Fruit fly (Drosophila melanogaster) whole organism, embryonic: ENCODE data around the gene CG33191.

Source experiments
- Blimp-1 ChIP-seq: fragments of 200-800 bp; sonication (Bioruptor generic); optimal IDR thresholded peaks from 3 replicates; lab custom pipeline; 2018; ENCODE audit warnings: missing biosample characterization, missing genetic modification characterization, mild to moderate bottlenecking, moderate library complexity, missing genetic modification reagents
- CG10147 ChIP-seq: fragments of 200-800 bp; sonication (Bioruptor generic); optimal IDR thresholded peaks from 2 replicates; lab custom pipeline; 2019; ENCODE audit warnings: missing biosample characterization, mild to moderate bottlenecking, missing genetic modification characterization, moderate library complexity
- CG10274 ChIP-seq: fragments of 200-800 bp; sonication (Bioruptor generic); optimal IDR thresholded peaks from 3 replicates; lab custom pipeline; 2017; ENCODE audit warnings: missing biosample characterization, mild to moderate bottlenecking, missing genetic modification characterization
- CG10654 ChIP-seq: fragments of 200-800 bp; sonication (Bioruptor generic); optimal IDR thresholded peaks from 2 replicates; lab custom pipeline; 2016; ENCODE audit warnings: missing biosample characterization, missing genetic modification characterization
- CG11398 ChIP-seq: fragments of 200-800 bp; sonication (Bioruptor generic); optimal IDR thresholded peaks from 2 replicates; lab custom pipeline; 2016; ENCODE audit warnings: missing biosample characterization, missing genetic modification characterization
- CG12299 ChIP-seq: fragments of 200-800 bp; sonication (Bioruptor generic); optimal IDR thresholded peaks from 2 replicates; lab custom pipeline; 2018; ENCODE audit warnings: missing biosample characterization, mild to moderate bottlenecking, missing genetic modification characterization
- CG13894 ChIP-seq: fragments of 200-800 bp; sonication (Bioruptor generic); optimal IDR thresholded peaks from 3 replicates; lab custom pipeline; 2018; ENCODE audit warnings: missing biosample characterization, mild to moderate bottlenecking, missing genetic modification characterization, moderate library complexity
- CG14014 ChIP-seq: fragments of 200-800 bp; sonication (Bioruptor generic); IDR thresholded peaks from 2 replicates; pipeline ENCODE4 v1.3.6; 2022; ENCODE audit warnings: missing biosample characterization, missing genetic modification characterization
- CG14667 ChIP-seq: fragments of 200-800 bp; sonication (Bioruptor generic); IDR thresholded peaks from 2 replicates; pipeline ENCODE4 v1.3.6; 2022; ENCODE audit warnings: missing biosample characterization, missing genetic modification characterization
- CG15011 ChIP-seq: fragments of 200-800 bp; sonication (Bioruptor generic); optimal IDR thresholded peaks from 3 replicates; lab custom pipeline; 2018; ENCODE audit warnings: missing biosample characterization, mild to moderate bottlenecking, missing genetic modification characterization
- CG15269 ChIP-seq: fragments of 200-800 bp; sonication (Bioruptor generic); optimal IDR thresholded peaks from 2 replicates; lab custom pipeline; 2018; ENCODE audit warnings: missing biosample characterization, mild to moderate bottlenecking, missing genetic modification characterization, moderate library complexity
- CG1602 ChIP-seq: fragments of 200-800 bp; sonication (Bioruptor generic); optimal IDR thresholded peaks from 3 replicates; lab custom pipeline; 2016; ENCODE audit warnings: missing biosample characterization, missing genetic modification characterization
- CG1647 ChIP-seq: fragments of 200-800 bp; sonication (Bioruptor generic); optimal IDR thresholded peaks from 3 replicates; lab custom pipeline; 2016; ENCODE audit warnings: missing biosample characterization, missing genetic modification characterization
- CG17361 ChIP-seq: fragments of 200-800 bp; sonication (Bioruptor generic); IDR thresholded peaks from 3 replicates; pipeline ENCODE4 v1.3.6; 2022; ENCODE audit warnings: missing biosample characterization, missing genetic modification characterization
- CG17612 ChIP-seq: fragments of 200-800 bp; sonication (Bioruptor generic); IDR thresholded peaks from 2 replicates; pipeline ENCODE4 v1.3.6; 2022; ENCODE audit warnings: missing biosample characterization, missing genetic modification characterization
- CG18599 ChIP-seq: fragments of 200-800 bp; sonication (Bioruptor generic); optimal IDR thresholded peaks from 3 replicates; lab custom pipeline; 2017; ENCODE audit warnings: missing biosample characterization, missing genetic modification characterization, mild to moderate bottlenecking, moderate library complexity, missing genetic modification reagents
- CG18764 ChIP-seq: fragments of 200-800 bp; sonication (Bioruptor generic); optimal IDR thresholded peaks from 3 replicates; lab custom pipeline; 2016; ENCODE audit warnings: missing biosample characterization, missing genetic modification characterization
- CG2116 ChIP-seq: fragments of 200-800 bp; sonication (Bioruptor generic); optimal IDR thresholded peaks from 3 replicates; lab custom pipeline; 2018; ENCODE audit warnings: missing biosample characterization, mild to moderate bottlenecking, missing genetic modification characterization
- CG2712 ChIP-seq: fragments of 200-800 bp; optimal IDR thresholded peaks from 3 replicates; lab custom pipeline; 2019; ENCODE audit warnings: missing biosample characterization, mild to moderate bottlenecking, missing genetic modification characterization, moderate library complexity
- CG31441 ChIP-seq: fragments of 200-800 bp; sonication (Bioruptor generic); IDR thresholded peaks from 2 replicates; pipeline ENCODE4 v1.3.6; 2022; ENCODE audit warnings: missing biosample characterization, missing genetic modification characterization
- CG32767 ChIP-seq: fragments of 200-800 bp; sonication (Bioruptor generic); IDR thresholded peaks from 2 replicates; pipeline ENCODE4 v1.3.6; 2022; ENCODE audit warnings: missing biosample characterization, missing genetic modification characterization
- CG3726 ChIP-seq: fragments of 200-800 bp; sonication (Bioruptor generic); IDR thresholded peaks from 3 replicates; pipeline ENCODE4, ENCODE4 v1.3.6; 2022; ENCODE audit warnings: missing biosample characterization, missing genetic modification characterization
- CG3838 ChIP-seq: fragments of 200-800 bp; sonication (Bioruptor generic); optimal IDR thresholded peaks from 3 replicates; lab custom pipeline; 2016; ENCODE audit warnings: missing biosample characterization, missing genetic modification characterization
- CG4282 ChIP-seq: fragments of 200-800 bp; sonication (Bioruptor generic); optimal IDR thresholded peaks from 2 replicates; lab custom pipeline; 2016; ENCODE audit warnings: missing biosample characterization, missing genetic modification characterization
- CG4424 ChIP-seq: fragments of 200-800 bp; sonication (Bioruptor generic); optimal IDR thresholded peaks from 3 replicates; lab custom pipeline; 2016; ENCODE audit warnings: missing biosample characterization, missing genetic modification characterization
- CG4854 ChIP-seq: fragments of 200-800 bp; sonication (Bioruptor generic); optimal IDR thresholded peaks from 2 replicates; lab custom pipeline; 2016; ENCODE audit warnings: missing biosample characterization, missing genetic modification characterization, inconsistent platforms
- CkIIα-i1 ChIP-seq: fragments of 200-800 bp; sonication (Bioruptor generic); IDR thresholded peaks from 2 replicates; pipeline ENCODE4 v1.3.6; 2022; ENCODE audit warnings: missing biosample characterization, missing genetic modification characterization
- D19B ChIP-seq: fragments of 200-800 bp; sonication (Bioruptor generic); optimal IDR thresholded peaks from 2 replicates; lab custom pipeline; 2017; ENCODE audit warnings: missing biosample characterization, mild to moderate bottlenecking, missing genetic modification characterization
- ERR ChIP-seq: fragments of 200-800 bp; sonication (Bioruptor generic); optimal IDR thresholded peaks from 2 replicates; lab custom pipeline; 2016; ENCODE audit warnings: missing biosample characterization, missing genetic modification characterization
- Eip74EF ChIP-seq, 2 experiments: fragments of 200-800 bp in 1 of 2; fragments of >200 bp in 1 of 2; sonication (Bioruptor generic) in 1 of 2; optimal IDR thresholded peaks; 2 replicates each; lab custom pipeline; 2017 to 2019; ENCODE audit warnings: missing biosample characterization in 2 of 2, missing genetic modification characterization in 2 of 2, mild to moderate bottlenecking in 1 of 2, moderate library complexity in 1 of 2
- Elba2 ChIP-seq: fragments of 200-800 bp; sonication (Bioruptor generic); optimal IDR thresholded peaks from 3 replicates; lab custom pipeline; 2016; ENCODE audit warnings: missing biosample characterization, missing genetic modification characterization
- HLH54F ChIP-seq: fragments of 200-800 bp; sonication (Bioruptor generic); optimal IDR thresholded peaks from 3 replicates; lab custom pipeline; 2016; ENCODE audit warnings: missing biosample characterization, missing genetic modification characterization
- HLHmδ ChIP-seq: fragments of 200-800 bp; sonication (Bioruptor generic); optimal IDR thresholded peaks from 2 replicates; lab custom pipeline; 2018; ENCODE audit warnings: missing biosample characterization, mild to moderate bottlenecking, missing genetic modification characterization, moderate library complexity
- Hey ChIP-seq: fragments of 200-800 bp; sonication (Bioruptor generic); optimal IDR thresholded peaks from 3 replicates; lab custom pipeline; 2018; ENCODE audit warnings: missing biosample characterization, mild to moderate bottlenecking, missing genetic modification characterization
- NC2β ChIP-seq: fragments of 200-800 bp; sonication (Bioruptor generic); optimal IDR thresholded peaks from 2 replicates; lab custom pipeline; 2016; ENCODE audit warnings: missing biosample characterization, missing genetic modification characterization
- NfI ChIP-seq: fragments of 200-800 bp; sonication (Bioruptor generic); optimal IDR thresholded peaks from 3 replicates; lab custom pipeline; 2018; ENCODE audit warnings: missing biosample characterization, mild to moderate bottlenecking, missing genetic modification characterization, moderate library complexity
- Ptx1 ChIP-seq: fragments of 200-800 bp; sonication (Bioruptor generic); IDR thresholded peaks from 2 replicates; pipeline ENCODE4 v1.3.6; 2022; ENCODE audit warnings: missing biosample characterization, missing genetic modification characterization
- cg ChIP-seq: fragments of 200-800 bp; sonication (Bioruptor generic); optimal IDR thresholded peaks from 3 replicates; lab custom pipeline; 2019; ENCODE audit warnings: missing biosample characterization, mild to moderate bottlenecking, missing genetic modification characterization, moderate library complexity
- chn ChIP-seq: fragments of 200-800 bp; sonication (Bioruptor generic); optimal IDR thresholded peaks from 2 replicates; lab custom pipeline; 2016; ENCODE audit warnings: missing biosample characterization, missing genetic modification characterization
- crp ChIP-seq, 2 experiments: fragments of 200-800 bp; sonication (Bioruptor generic); optimal IDR thresholded peaks; 2 replicates in 1 of 2; 3 replicates in 1 of 2; lab custom pipeline; 2017; ENCODE audit warnings: missing biosample characterization in 2 of 2, missing genetic modification characterization in 2 of 2, mild to moderate bottlenecking in 1 of 2, moderate library complexity in 1 of 2
- dm ChIP-seq: fragments of 200-800 bp; sonication (Bioruptor generic); optimal IDR thresholded peaks from 3 replicates; lab custom pipeline; 2016; ENCODE audit warnings: missing biosample characterization, missing genetic modification characterization
- fru ChIP-seq: fragments of >200 bp; optimal IDR thresholded peaks from 2 replicates; lab custom pipeline; 2017
- gsb ChIP-seq: fragments of 200-800 bp; sonication (Bioruptor generic); IDR thresholded peaks from 2 replicates; pipeline ENCODE4 v1.3.6; 2022; ENCODE audit warnings: missing biosample characterization, missing genetic modification characterization
- lola ChIP-seq, 3 experiments: fragments of >200 bp in 2 of 3; fragments of 200-800 bp in 1 of 3; sonication (Bioruptor generic) in 1 of 3; optimal IDR thresholded peaks; 2 replicates each; lab custom pipeline; 2017 to 2019; ENCODE audit warnings: missing biosample characterization in 3 of 3, missing genetic modification characterization in 3 of 3, mild to moderate bottlenecking in 1 of 3, moderate library complexity in 1 of 3
- oc ChIP-seq: fragments of 200-800 bp; sonication (Bioruptor generic); optimal IDR thresholded peaks from 2 replicates; lab custom pipeline; 2018; ENCODE audit warnings: missing biosample characterization, mild to moderate bottlenecking, missing genetic modification characterization, moderate library complexity
- otp ChIP-seq: fragments of 200-800 bp; sonication (Bioruptor generic); IDR thresholded peaks from 3 replicates; pipeline ENCODE4, ENCODE4 v1.3.6; 2022; ENCODE audit warnings: missing biosample characterization, missing genetic modification characterization
- phol ChIP-seq: fragments of 200-800 bp; sonication (Bioruptor generic); optimal IDR thresholded peaks from 3 replicates; lab custom pipeline; 2018; ENCODE audit warnings: missing biosample characterization, mild to moderate bottlenecking, missing genetic modification characterization, moderate library complexity
- pzg ChIP-seq: fragments of 200-800 bp; sonication (Bioruptor generic); optimal IDR thresholded peaks from 3 replicates; lab custom pipeline; 2018; ENCODE audit warnings: missing biosample characterization, mild to moderate bottlenecking, missing genetic modification characterization, moderate library complexity
- sens-2 ChIP-seq: fragments of 200-800 bp; sonication (Bioruptor generic); IDR thresholded peaks from 2 replicates; pipeline ENCODE4 v1.3.6; 2022; ENCODE audit warnings: missing biosample characterization, missing genetic modification characterization
- sqz ChIP-seq: fragments of 200-800 bp; sonication (Bioruptor generic); optimal IDR thresholded peaks from 3 replicates; lab custom pipeline; 2018; ENCODE audit warnings: missing biosample characterization, mild to moderate bottlenecking, missing genetic modification characterization
- tgo ChIP-seq: fragments of 200-800 bp; sonication (Bioruptor generic); IDR thresholded peaks from 3 replicates; pipeline ENCODE4 v1.3.6; 2022; ENCODE audit warnings: missing biosample characterization, missing genetic modification characterization

Gene CG33191

DNA sequence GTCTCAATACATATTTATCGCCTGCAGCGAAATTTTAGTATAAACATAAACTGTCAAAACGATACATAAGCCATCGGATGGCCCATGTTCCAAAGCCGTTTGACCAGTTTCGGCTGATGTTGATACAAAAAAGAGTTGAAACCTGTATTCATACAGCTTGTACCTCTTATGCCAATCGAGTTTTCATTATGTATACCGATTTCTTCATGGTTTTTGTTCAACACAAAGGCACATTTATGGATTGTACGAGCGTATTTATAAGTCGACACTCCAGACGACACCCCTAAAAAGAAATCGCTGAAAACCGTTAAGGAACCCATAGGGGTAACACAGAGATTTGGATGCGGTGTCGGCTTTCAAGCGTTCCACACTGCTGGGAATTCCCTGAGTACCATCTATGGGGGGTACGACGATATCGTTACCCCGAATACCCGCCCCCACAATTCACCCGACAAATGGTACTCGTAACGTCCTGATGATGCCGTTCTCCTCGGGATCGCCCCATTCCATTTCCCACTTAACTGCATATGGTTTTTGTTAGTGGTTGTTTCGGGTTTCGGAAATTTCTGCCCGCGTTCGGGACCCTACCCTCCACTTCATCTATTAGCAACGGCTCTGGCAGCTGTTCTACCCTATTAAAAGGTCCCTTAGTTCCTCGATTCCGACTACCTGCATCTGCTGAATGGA lies 28.3 kb upstream of the CG33191 start (continued):
- no peak for TF ChIP-seq Elba2 (GFP tag; lab: Kevin White, UChicago)
- no peak for TF ChIP-seq CG15011 (GFP tag; lab: Kevin White, UChicago)
- TF ChIP-seq otp (GFP tag; lab: Robert Waterston, UW) = no peak
- no peak for TF ChIP-seq CG10654 (GFP tag; lab: Kevin White, UChicago)
- no peak for TF ChIP-seq CG10147
- TF ChIP-seq CG10274 = no peak
- no peak for TF ChIP-seq Ptx1 (GFP tag; lab: Robert Waterston, UW)
- no peak for TF ChIP-seq phol (tag; lab: Kevin White, UChicago)
- TF ChIP-seq CG31441 = no peak
- TF ChIP-seq pzg = no peak
- no peak for TF ChIP-seq sens-2 (GFP tag; lab: Robert Waterston, UW)
- TF ChIP-seq CG11398 (GFP tag; lab: Kevin White, UChicago) = no peak
- no peak for TF ChIP-seq CG4854 (GFP tag; lab: Kevin White, UChicago)
- no peak for TF ChIP-seq CG18764 (GFP tag; lab: Kevin White, UChicago)
- TF ChIP-seq CG2712 = no peak
- peak; percentile 97 for TF ChIP-seq CG13894 (tag; lab: Kevin White, UChicago)
- TF ChIP-seq chn (GFP tag; lab: Kevin White, UChicago) = peak; percentile 54
- no peak for TF ChIP-seq CG3838 (GFP tag; lab: Kevin White, UChicago)
- TF ChIP-seq HLHmδ (GFP tag; lab: Kevin White, UChicago) = no peak
- TF ChIP-seq CG17361 (GFP tag; lab: Robert Waterston, UW) = no peak
- TF ChIP-seq CG12299 = no peak
- peak; percentile 51 for TF ChIP-seq CG15269 (tag; lab: Kevin White, UChicago)
- no peak for TF ChIP-seq dm (GFP tag; lab: Kevin White, UChicago)
- TF ChIP-seq CG4424 (GFP tag; lab: Kevin White, UChicago) = no peak
- TF ChIP-seq Eip74EF (GFP tag; optimal IDR thresholded peaks at IDR 0.05; lab: Kevin White, UChicago) = no peak
- no peak for TF ChIP-seq CG14667 (GFP tag; lab: Robert Waterston, UW)
- TF ChIP-seq CG17612 (GFP tag; lab: Robert Waterston, UW) = no peak
- TF ChIP-seq NfI = no peak
- TF ChIP-seq CG2116 = no peak
- TF ChIP-seq CG14014 (GFP tag; lab: Robert Waterston, UW) = no peak
- TF ChIP-seq tgo = no peak
- no peak for TF ChIP-seq CG18599 (GFP tag; lab: Kevin White, UChicago)
- TF ChIP-seq Blimp-1 (GFP tag; lab: Kevin White, UChicago) = no peak
- no peak for TF ChIP-seq ERR (GFP tag; lab: Kevin White, UChicago)
- TF ChIP-seq sqz (GFP tag; lab: Kevin White, UChicago) = no peak
- peak; percentile 37 for TF ChIP-seq cg
- no peak for TF ChIP-seq CG4282 (GFP tag; lab: Kevin White, UChicago)
- TF ChIP-seq gsb = no peak
- no peak for TF ChIP-seq CG1602 (GFP tag; lab: Kevin White, UChicago)
- no peak for TF ChIP-seq fru
- peak; percentile 24 for TF ChIP-seq D19B (GFP tag; lab: Kevin White, UChicago)
- TF ChIP-seq CG3726 (GFP tag; lab: Robert Waterston, UW) = no peak
- no peak for TF ChIP-seq crp (GFP tag; optimal IDR thresholded peaks at IDR 0.05; lab: Kevin White, UChicago)
- TF ChIP-seq oc (tag; lab: Kevin White, UChicago) = peak; percentile 50
- TF ChIP-seq CkIIα-i1 (GFP tag; lab: Robert Waterston, UW) = no peak
- peak; percentile 51; the same call in 1 of the 2 replicates for TF ChIP-seq CG32767
- TF ChIP-seq CG1647 = no peak
- no peak for TF ChIP-seq lola (GFP tag; optimal IDR thresholded peaks at IDR 0.05; lab: Kevin White, UChicago)
- no peak for TF ChIP-seq Hey
- no peak for TF ChIP-seq NC2β (GFP tag; lab: Kevin White, UChicago)
- TF ChIP-seq HLH54F (GFP tag; lab: Kevin White, UChicago) = no peak
